Worm (Caenorhabditis elegans): Measurements from ENCODE around the gene egas-1.

ce11 chrV:18636248-18636647 is 3.9 kb upstream of the egas-1 start, which contains the start of gene egas-3:
- no peak for TF ChIP-seq zag-1 (tag; optimal IDR thresholded peaks at IDR 0.05)
- TF ChIP-seq ztf-1 (GFP tag; conservative IDR thresholded peaks at IDR 0.05) = no peak
- no peak for TF ChIP-seq ztf-4 (tag; optimal IDR thresholded peaks at IDR 0.05)
